Fruit fly (Drosophila melanogaster) whole organism, wandering third instar larva: ENCODE results near the gene Mau2.

Experiments
- Abd-B ChIP-seq: fragments of >200 bp; optimal IDR thresholded peaks from 2 replicates; lab custom pipeline; 2017; ENCODE audit warnings: missing biosample characterization, missing genetic modification characterization
- CG32264 ChIP-seq: fragments of 200-800 bp; sonication (Bioruptor generic); optimal IDR thresholded peaks from 2 replicates; lab custom pipeline; 2016; ENCODE audit warnings: missing biosample characterization, missing genetic modification characterization
- CG9705 ChIP-seq: fragments of 200-800 bp; sonication (Bioruptor generic); optimal IDR thresholded peaks from 2 replicates; lab custom pipeline; 2018; ENCODE audit warnings: missing biosample characterization, mild to moderate bottlenecking, missing genetic modification characterization
- CrebA ChIP-seq: fragments of 200-800 bp; sonication (Bioruptor generic); optimal IDR thresholded peaks from 2 replicates; lab custom pipeline; 2016; ENCODE audit warnings: missing biosample characterization, mild to moderate bottlenecking, missing genetic modification characterization, borderline replicate concordance
- Dfd ChIP-seq: fragments of >200 bp; optimal IDR thresholded peaks from 2 replicates; lab custom pipeline; 2017; ENCODE audit warnings: missing biosample characterization, missing genetic modification characterization
- Dif ChIP-seq: fragments of 200-275, 200-300 bp; sonication (Bioruptor generic); optimal IDR thresholded peaks from 2 replicates; lab custom pipeline; 2018; ENCODE audit warnings: missing biosample characterization, missing genetic modification characterization; ENCODE audit not compliant: partially characterized antibody
- GATAd ChIP-seq: sonication (Bioruptor generic); optimal IDR thresholded peaks from 2 replicates; lab custom pipeline; 2016; ENCODE audit warnings: missing biosample characterization, missing genetic modification characterization
- HLH106 ChIP-seq: fragments of 200-800 bp; optimal IDR thresholded peaks from 3 replicates; lab custom pipeline; 2019; ENCODE audit warnings: missing biosample characterization, mild to moderate bottlenecking, missing genetic modification characterization, moderate library complexity
- Hnf4 ChIP-seq: fragments of 200-800 bp; sonication (Bioruptor generic); optimal IDR thresholded peaks from 2 replicates; lab custom pipeline; 2016; ENCODE audit warnings: missing biosample characterization, mild to moderate bottlenecking, missing genetic modification characterization
- Hr78 ChIP-seq: fragments of >200 bp; optimal IDR thresholded peaks from 2 replicates; lab custom pipeline; 2017; ENCODE audit warnings: missing biosample characterization, missing genetic modification characterization
- Hr83 ChIP-seq: fragments of 200-300 bp; sonication (Bioruptor generic); optimal IDR thresholded peaks from 2 replicates; lab custom pipeline; 2016; ENCODE audit warnings: missing biosample characterization, mild to moderate bottlenecking, missing genetic modification characterization, moderate library complexity; ENCODE audit not compliant: poor library complexity, severe bottlenecking
- Jra ChIP-seq: sonication (Bioruptor generic); optimal IDR thresholded peaks from 2 replicates; lab custom pipeline; 2016; ENCODE audit warnings: missing biosample characterization, missing genetic modification characterization
- Mio ChIP-seq: sonication (Bioruptor generic); optimal IDR thresholded peaks from 2 replicates; lab custom pipeline; 2016; ENCODE audit warnings: missing biosample characterization, missing genetic modification characterization
- Myc ChIP-seq: fragments of >200 bp; optimal IDR thresholded peaks from 2 replicates; lab custom pipeline; 2017
- N ChIP-seq: fragments of >200 bp; optimal IDR thresholded peaks from 2 replicates; lab custom pipeline; 2018; ENCODE audit warnings: missing biosample characterization, missing external identifiers, missing genetic modification characterization
- OdsH ChIP-seq: fragments of 200-800 bp; sonication (Bioruptor generic); optimal IDR thresholded peaks from 2 replicates; lab custom pipeline; 2016; ENCODE audit warnings: missing biosample characterization, mild to moderate bottlenecking, missing genetic modification characterization
- Rel ChIP-seq, 2 experiments: fragments of 200-800 bp; sonication (Bioruptor generic) in 1 of 2; optimal IDR thresholded peaks; 2 replicates in 1 of 2; 3 replicates in 1 of 2; lab custom pipeline; 2016 to 2019; ENCODE audit warnings: mild to moderate bottlenecking in 2 of 2, missing biosample characterization in 2 of 2, missing genetic modification characterization in 2 of 2, moderate library complexity in 1 of 2
- Sp1 ChIP-seq: fragments of 200-800 bp; sonication (Bioruptor generic); optimal IDR thresholded peaks from 3 replicates; lab custom pipeline; 2019; ENCODE audit warnings: missing biosample characterization, mild to moderate bottlenecking, missing genetic modification characterization, moderate library complexity
- Vsx2 ChIP-seq: fragments of 200-300, 225-300 bp; sonication (Bioruptor generic); optimal IDR thresholded peaks from 2 replicates; lab custom pipeline; 2018; ENCODE audit warnings: missing biosample characterization, missing genetic modification characterization; ENCODE audit not compliant: partially characterized antibody
- br ChIP-seq: fragments of 200-800 bp; sonication (Bioruptor generic); optimal IDR thresholded peaks from 2 replicates; lab custom pipeline; 2016; ENCODE audit warnings: missing biosample characterization, missing genetic modification characterization
- brk ChIP-seq: fragments of 200-800 bp; sonication (Bioruptor generic); optimal IDR thresholded peaks from 2 replicates; lab custom pipeline; 2016; ENCODE audit warnings: missing biosample characterization, mild to moderate bottlenecking, missing genetic modification characterization
- dl ChIP-seq, 2 experiments: fragments of 175-275, 200-275 bp in 1 of 2; fragments of 200-275 bp in 1 of 2; sonication (Bioruptor generic); optimal IDR thresholded peaks; lab custom pipeline; 2018; ENCODE audit warnings: mild to moderate bottlenecking in 2 of 2, missing biosample characterization in 2 of 2, missing genetic modification characterization in 2 of 2, moderate library complexity in 2 of 2; ENCODE audit not compliant: partially characterized antibody in 2 of 2, insufficient read depth in 1 of 2
- dmrt93B ChIP-seq: fragments of 200-800 bp; sonication (Bioruptor generic); optimal IDR thresholded peaks from 2 replicates; lab custom pipeline; 2018; ENCODE audit warnings: missing biosample characterization, mild to moderate bottlenecking, missing genetic modification characterization
- dsf ChIP-seq: sonication (Bioruptor generic); optimal IDR thresholded peaks from 2 replicates; lab custom pipeline; 2016; ENCODE audit warnings: missing biosample characterization, missing genetic modification characterization, borderline replicate concordance
- ey ChIP-seq: fragments of 200-800 bp; sonication (Bioruptor generic); optimal IDR thresholded peaks from 2 replicates; lab custom pipeline; 2016; ENCODE audit warnings: missing biosample characterization, missing genetic modification characterization
- foxo ChIP-seq, 2 experiments: fragments of 200-800 bp; sonication (Bioruptor generic); optimal IDR thresholded peaks; 2 replicates in 1 of 2; 3 replicates in 1 of 2; lab custom pipeline; 2016 to 2017; ENCODE audit warnings: missing biosample characterization in 2 of 2, missing genetic modification characterization in 2 of 2
- fru ChIP-seq: fragments of 200-800 bp; sonication (Bioruptor generic); optimal IDR thresholded peaks from 3 replicates; lab custom pipeline; 2016; ENCODE audit warnings: missing biosample characterization, mild to moderate bottlenecking, missing genetic modification characterization
- h ChIP-seq: fragments of 200-800 bp; sonication (Bioruptor generic); optimal IDR thresholded peaks from 3 replicates; lab custom pipeline; 2016; ENCODE audit warnings: missing biosample characterization, mild to moderate bottlenecking, missing genetic modification characterization
- jim ChIP-seq: fragments of 175-275, 200-325 bp; sonication (Bioruptor generic); optimal IDR thresholded peaks from 2 replicates; lab custom pipeline; 2016; ENCODE audit warnings: missing biosample characterization, mild to moderate bottlenecking, missing genetic modification characterization
- lola ChIP-seq: fragments of >200 bp; optimal IDR thresholded peaks from 2 replicates; lab custom pipeline; 2017; ENCODE audit warnings: missing biosample characterization, missing genetic modification characterization
- pan ChIP-seq: fragments of >200 bp; optimal IDR thresholded peaks from 2 replicates; lab custom pipeline; 2017
- psq ChIP-seq: fragments of 200-800 bp; sonication (Bioruptor generic); optimal IDR thresholded peaks from 3 replicates; lab custom pipeline; 2017; ENCODE audit warnings: missing biosample characterization, mild to moderate bottlenecking, missing genetic modification characterization, moderate library complexity
- rgr ChIP-seq: fragments of 200-800 bp; sonication (Bioruptor generic); optimal IDR thresholded peaks from 3 replicates; lab custom pipeline; 2016; ENCODE audit warnings: missing biosample characterization, mild to moderate bottlenecking, missing genetic modification characterization
- sage ChIP-seq: fragments of 200-800 bp; sonication (Bioruptor generic); optimal IDR thresholded peaks from 2 replicates; lab custom pipeline; 2016; ENCODE audit warnings: missing biosample characterization, mild to moderate bottlenecking, missing genetic modification characterization
- sv ChIP-seq: fragments of 200-800 bp; sonication (Bioruptor generic); optimal IDR thresholded peaks from 3 replicates; lab custom pipeline; 2016; ENCODE audit warnings: missing biosample characterization, missing genetic modification characterization
- tai ChIP-seq: sonication (Bioruptor generic); optimal IDR thresholded peaks from 2 replicates; lab custom pipeline; 2016; ENCODE audit warnings: missing biosample characterization, missing genetic modification characterization
- usp ChIP-seq: fragments of >200 bp; optimal IDR thresholded peaks from 2 replicates; lab custom pipeline; 2017; ENCODE audit warnings: missing biosample characterization, missing genetic modification characterization
- woc ChIP-seq: sonication (Bioruptor generic); optimal IDR thresholded peaks from 2 replicates; lab custom pipeline; 2016; ENCODE audit warnings: missing biosample characterization, mild to moderate bottlenecking, missing genetic modification characterization

Gene Mau2

DNA sequence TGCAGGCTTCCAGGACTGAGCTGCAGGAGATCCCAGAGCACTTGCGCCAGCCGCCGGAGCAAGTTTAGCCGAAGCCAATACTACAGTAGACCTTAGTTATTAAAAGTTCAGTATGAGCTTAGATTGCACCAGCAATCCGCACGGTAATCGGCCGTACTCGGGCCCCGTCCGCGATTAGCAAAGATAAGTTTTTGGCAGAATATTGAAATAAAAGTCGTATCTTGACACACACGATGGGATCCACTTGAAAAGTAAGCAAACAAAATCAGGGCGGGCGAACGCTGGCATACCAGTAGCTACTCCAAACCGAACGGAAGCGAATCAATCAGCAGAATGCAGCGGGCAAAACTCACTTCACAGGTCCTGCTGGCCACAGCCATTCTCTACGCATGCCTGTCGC, 21.3 kb downstream of the Mau2 start, which contains the start of gene CG34316:
Gene CG34316, plus strand, starts transcription at position 301 of the 400 bp plus-strand sequence.
- TF ChIP-seq GATAd (GFP tag; lab: Kevin White, UChicago): no peak
- no peak for TF ChIP-seq dmrt93B (GFP tag; lab: Kevin White, UChicago)
- TF ChIP-seq Hr78: no peak
- no peak for TF ChIP-seq pan (lab: Kevin White, UChicago)
- no peak for TF ChIP-seq psq (GFP tag; lab: Kevin White, UChicago)
- TF ChIP-seq h (GFP tag; lab: Kevin White, UChicago): no peak
- no peak for TF ChIP-seq br
- no peak for TF ChIP-seq Dfd
- TF ChIP-seq Hr83 (GFP tag; lab: Kevin White, UChicago): no peak
- no peak for TF ChIP-seq lola (GFP tag; lab: Kevin White, UChicago)

DNA sequence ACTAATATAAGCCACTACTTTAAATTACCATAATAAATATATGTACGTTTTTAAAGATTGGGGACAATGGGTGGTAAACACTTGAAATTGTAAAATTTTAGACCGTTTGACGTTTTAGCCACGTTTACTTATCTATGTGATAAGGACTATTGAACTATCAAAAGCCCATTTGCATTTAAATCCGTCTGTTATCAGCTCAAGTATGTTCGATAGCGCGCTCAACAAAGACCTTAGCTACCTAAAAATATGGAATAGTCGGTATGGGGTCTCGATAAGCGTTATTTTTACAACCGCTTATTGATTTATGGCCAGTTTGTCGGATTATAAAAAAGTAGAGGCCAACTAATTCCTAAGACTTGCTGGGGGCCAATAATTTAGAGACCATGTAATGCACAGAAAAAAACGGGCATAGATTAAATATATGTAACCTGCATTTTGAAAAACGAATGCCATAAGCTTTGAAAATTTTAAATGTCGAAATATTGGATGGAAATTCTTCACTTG, 22.7 kb downstream of the Mau2 start:
- TF ChIP-seq Dif (GFP tag; lab: Kevin White, UChicago) (no peak), CrebA (no peak), Mio (no peak), sage (GFP tag; lab: Kevin White, UChicago) (no peak), Myc (no peak), usp (GFP tag; lab: Kevin White, UChicago) (no peak), Hnf4 (GFP tag; lab: Kevin White, UChicago) (no peak), woc (GFP tag; lab: Kevin White, UChicago) (no peak), lola (GFP tag; lab: Kevin White, UChicago) (no peak), fru (GFP tag; lab: Kevin White, UChicago) (no peak), CG9705 (no peak), psq (GFP tag; lab: Kevin White, UChicago) (no peak)

DNA sequence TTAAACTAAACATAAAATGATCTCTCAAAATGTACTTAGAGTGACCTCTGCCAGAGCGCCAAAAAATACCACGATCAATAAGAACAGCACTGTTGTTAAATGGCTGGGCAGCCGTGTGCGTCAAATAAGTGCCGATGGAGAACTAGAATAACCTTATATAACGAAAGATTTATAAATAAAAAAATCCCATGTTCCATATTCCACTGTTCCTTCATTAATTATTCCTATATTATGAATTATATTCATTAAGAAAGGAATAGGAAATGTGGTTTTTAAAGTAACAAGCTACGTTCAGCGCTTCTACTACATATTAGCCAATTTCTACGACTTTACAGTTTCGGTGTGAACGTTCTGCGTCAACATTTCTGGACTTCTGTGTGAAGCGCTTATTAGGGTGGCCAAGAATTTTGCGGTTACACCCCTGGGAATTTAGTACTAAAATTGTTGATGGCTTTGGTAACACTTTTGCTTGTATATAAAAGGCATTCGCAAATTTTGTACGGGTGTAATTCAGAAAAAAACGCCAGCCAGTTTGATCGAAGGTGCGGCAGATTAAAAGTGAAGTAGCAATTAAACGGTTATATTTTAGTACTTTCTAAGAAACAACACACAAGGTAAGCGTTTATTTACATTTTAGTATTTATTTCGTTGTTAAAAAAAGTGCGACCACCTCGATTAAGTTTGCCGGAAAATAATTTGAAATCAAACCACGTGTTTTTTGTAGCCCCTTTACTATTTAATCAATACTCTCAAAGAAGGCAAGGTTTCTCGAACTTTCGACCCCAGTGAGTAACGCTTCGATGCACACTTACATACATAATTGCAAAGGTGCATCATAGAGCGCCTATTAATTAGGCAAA, 33.4 kb downstream of the Mau2 start, which contains the start of the genes tefu and Hsc70-4:
Gene tefu, minus strand, starts transcription at position 51 of the 860 bp plus-strand sequence.
Gene Hsc70-4, plus strand, starts transcription at position 502 of the 860 bp plus-strand sequence.
- TF ChIP-seq h (GFP tag; lab: Kevin White, UChicago) (peak; percentile 54), dmrt93B (GFP tag; lab: Kevin White, UChicago) (peak; percentile 68), tai (GFP tag; lab: Kevin White, UChicago) (no peak), ey (GFP tag; lab: Kevin White, UChicago) (peak; percentile 60), HLH106 (peak; percentile 79), Hr83 (GFP tag; lab: Kevin White, UChicago) (peak; percentile 5), dsf (GFP tag; lab: Kevin White, UChicago) (no peak), N (GFP tag; lab: Kevin White, UChicago) (peak; percentile 92), Jra (no peak), foxo (GFP tag; optimal IDR thresholded peaks at IDR 0.05; lab: Kevin White, UChicago) (peak in 1 of 2 experiments; percentile 9), Hr78 (peak; percentile 46), CrebA (no peak), Myc (no peak), fru (GFP tag; lab: Kevin White, UChicago) (no peak), sv (GFP tag; lab: Kevin White, UChicago) (peak; percentile 64), CG32264 (no peak), br (no peak), Vsx2 (GFP tag; lab: Kevin White, UChicago) (peak; percentile 64), lola (GFP tag; lab: Kevin White, UChicago) (no peak), woc (GFP tag; lab: Kevin White, UChicago) (peak; percentile 72), jim (GFP tag; lab: Kevin White, UChicago) (peak; percentile 24), rgr (no peak), psq (GFP tag; lab: Kevin White, UChicago) (no peak), Dfd (no peak), Abd-B (GFP tag; lab: Kevin White, UChicago) (no peak), sage (GFP tag; lab: Kevin White, UChicago) (no peak), pan (lab: Kevin White, UChicago) (no peak), Mio (no peak), CG9705 (peak; percentile 54), Dif (GFP tag; lab: Kevin White, UChicago) (peak; percentile 68), Rel (GFP tag; optimal IDR thresholded peaks at IDR 0.05; lab: Kevin White, UChicago) (no peak), Rel (tag; optimal IDR thresholded peaks at IDR 0.05; lab: Kevin White, UChicago) (peak; percentile 4), brk (GFP tag; lab: Kevin White, UChicago) (no peak), usp (GFP tag; lab: Kevin White, UChicago) (no peak), Hnf4 (GFP tag; lab: Kevin White, UChicago) (peak; percentile 64), GATAd (GFP tag; lab: Kevin White, UChicago) (no peak), Sp1 (peak; percentile 46), OdsH (peak; percentile 32), dl (GFP tag; optimal IDR thresholded peaks at IDR 0.05; lab: Kevin White, UChicago; ENCODE audit: insufficient read depth in 1 of 2, partially characterized antibody in 2 of 2) (no peak)
